Worm (Caenorhabditis elegans) whole organism, late embryonic: ENCODE results near the gene mboa-6.

ENCODE experiments used
- K09A11.1 ChIP-seq: sonication (generic microtip); optimal IDR thresholded peaks from 2 replicates; lab custom pipeline; 2017; ENCODE audit warnings: antibody characterized with exemption, mild to moderate bottlenecking, missing genetic modification characterization, missing compliant biosample characterization; ENCODE audit not compliant: insufficient read depth
- Y22D7AL.16 ChIP-seq: sonication (generic microtip); optimal IDR thresholded peaks from 2 replicates; lab custom pipeline; 2016; ENCODE audit warnings: missing genetic modification characterization, missing compliant biosample characterization
- ahr-1 ChIP-seq: sonication (generic microtip); optimal IDR thresholded peaks from 2 replicates; lab custom pipeline; 2016; ENCODE audit warnings: missing genetic modification characterization, missing compliant biosample characterization
- ceh-18 ChIP-seq: sonication (generic microtip); optimal IDR thresholded peaks from 2 replicates; lab custom pipeline; 2016; ENCODE audit warnings: missing genetic modification characterization, missing compliant biosample characterization
- ceh-19 ChIP-seq: fragments of 200-800 bp; sonication (Bioruptor generic); optimal IDR thresholded peaks from 2 replicates; lab custom pipeline; 2018; ENCODE audit warnings: mild to moderate bottlenecking, missing genetic modification characterization, missing compliant biosample characterization
- ceh-22 ChIP-seq: sonication (generic microtip); optimal IDR thresholded peaks from 2 replicates; lab custom pipeline; 2017; ENCODE audit warnings: missing biosample characterization, missing genetic modification characterization
- ceh-24 ChIP-seq: sonication (generic microtip); optimal IDR thresholded peaks from 2 replicates; lab custom pipeline; 2016; ENCODE audit warnings: mild to moderate bottlenecking, missing genetic modification characterization, missing compliant biosample characterization
- ceh-6 ChIP-seq: fragments of 200-800 bp; sonication (Bioruptor generic); optimal IDR thresholded peaks from 2 replicates; lab custom pipeline; 2018; ENCODE audit warnings: mild to moderate bottlenecking, missing genetic modification characterization, missing compliant biosample characterization
- ceh-9 ChIP-seq: sonication (generic microtip); optimal IDR thresholded peaks from 2 replicates; lab custom pipeline; 2016; ENCODE audit warnings: mild to moderate bottlenecking, missing genetic modification characterization, inconsistent platforms, missing compliant biosample characterization
- che-1 ChIP-seq: sonication (generic microtip); optimal IDR thresholded peaks from 2 replicates; lab custom pipeline; 2016; ENCODE audit warnings: mild to moderate bottlenecking, missing genetic modification characterization, missing compliant biosample characterization
- dmd-4 ChIP-seq: sonication (generic microtip); optimal IDR thresholded peaks from 2 replicates; lab custom pipeline; 2016; ENCODE audit warnings: borderline replicate concordance, missing genetic modification characterization, missing compliant biosample characterization
- elt-2 ChIP-seq: sonication (generic microtip); optimal IDR thresholded peaks from 2 replicates; lab custom pipeline; 2016; ENCODE audit warnings: missing genetic modification reagents, missing genetic modification characterization, missing compliant biosample characterization
- elt-4 ChIP-seq: sonication (generic microtip); optimal IDR thresholded peaks from 2 replicates; lab custom pipeline; 2016; ENCODE audit warnings: missing genetic modification characterization, missing compliant biosample characterization
- fax-1 ChIP-seq: sonication (generic microtip); optimal IDR thresholded peaks from 2 replicates; lab custom pipeline; 2016; ENCODE audit warnings: missing genotype, missing genetic modification characterization, missing compliant biosample characterization
- gmeb-2 ChIP-seq: sonication (generic microtip); optimal IDR thresholded peaks from 2 replicates; lab custom pipeline; 2016; ENCODE audit warnings: missing genetic modification characterization, inconsistent platforms, missing compliant biosample characterization
- hlh-30 ChIP-seq: sonication (generic microtip); optimal IDR thresholded peaks from 2 replicates; lab custom pipeline; 2017; ENCODE audit warnings: antibody characterized with exemption, missing genetic modification characterization, missing compliant biosample characterization; ENCODE audit not compliant: insufficient read depth
- hlh-6 ChIP-seq: sonication (generic microtip); optimal IDR thresholded peaks from 2 replicates; lab custom pipeline; 2016; ENCODE audit warnings: missing genotype, missing genetic modification characterization, missing compliant biosample characterization
- hlh-8 ChIP-seq: sonication (generic microtip); optimal IDR thresholded peaks from 2 replicates; lab custom pipeline; 2016; ENCODE audit warnings: missing genotype, missing genetic modification characterization, missing compliant biosample characterization
- madf-2 ChIP-seq: sonication (generic microtip); optimal IDR thresholded peaks from 2 replicates; lab custom pipeline; 2017; ENCODE audit warnings: missing genetic modification characterization, missing compliant biosample characterization
- odd-2 ChIP-seq: sonication (generic microtip); optimal IDR thresholded peaks from 2 replicates; lab custom pipeline; 2017; ENCODE audit warnings: antibody characterized with exemption, mild to moderate bottlenecking, missing genetic modification characterization, missing compliant biosample characterization
- pax-1 ChIP-seq: fragments of 150-350 bp; optimal IDR thresholded peaks from 2 replicates; lab custom pipeline; 2014; ENCODE audit warnings: missing biosample characterization, missing genetic modification characterization
- pha-4 ChIP-seq: fragments of 150-350 bp; optimal IDR thresholded peaks from 2 replicates; lab custom pipeline; 2018; ENCODE audit warnings: missing biosample characterization, missing genetic modification reagents, missing genetic modification characterization
- pqm-1 ChIP-seq: sonication (generic microtip); optimal IDR thresholded peaks from 2 replicates; lab custom pipeline; 2016; ENCODE audit warnings: missing genetic modification characterization, missing compliant biosample characterization
- ref-2 ChIP-seq: sonication (generic microtip); optimal IDR thresholded peaks from 2 replicates; lab custom pipeline; 2016; ENCODE audit warnings: missing genetic modification characterization, missing compliant biosample characterization
- sox-2 ChIP-seq: fragments of 200-800 bp; sonication (Bioruptor generic); IDR thresholded peaks from 2 replicates; pipeline ENCODE4 v1.3.6; 2022; ENCODE audit warnings: missing genetic modification reagents, missing genetic modification characterization, missing compliant biosample characterization
- sox-4 ChIP-seq: sonication (generic microtip); optimal IDR thresholded peaks from 2 replicates; lab custom pipeline; 2017; ENCODE audit warnings: mild to moderate bottlenecking, missing genetic modification characterization, inconsistent platforms, missing compliant biosample characterization
- tbx-2 ChIP-seq: sonication (generic microtip); optimal IDR thresholded peaks from 2 replicates; lab custom pipeline; 2016; ENCODE audit warnings: missing genetic modification characterization, missing compliant biosample characterization
- tbx-7 ChIP-seq: sonication (generic microtip); optimal IDR thresholded peaks from 2 replicates; lab custom pipeline; 2016; ENCODE audit warnings: missing genotype, missing genetic modification characterization, missing compliant biosample characterization
- ttx-3 ChIP-seq: sonication (generic microtip); optimal IDR thresholded peaks from 2 replicates; lab custom pipeline; 2016; ENCODE audit warnings: missing genetic modification reagents, missing genetic modification characterization, missing compliant biosample characterization
- unc-3 ChIP-seq, 2 experiments: fragments of 200-800 bp in 1 of 2; sonication (Bioruptor generic) in 1 of 2; sonication (generic microtip) in 1 of 2; conservative IDR thresholded peaks in 1 of 2; optimal IDR thresholded peaks in 1 of 2; 2 replicates each; pipeline versions ENCODE4 v1.3.6 to Lab custom; 2016 to 2022; ENCODE audit warnings: missing compliant biosample characterization in 2 of 2, missing genetic modification characterization in 2 of 2, missing genetic modification reagents in 1 of 2
- unc-55 ChIP-seq: sonication (generic microtip); optimal IDR thresholded peaks from 2 replicates; lab custom pipeline; 2017; ENCODE audit warnings: missing biosample characterization, missing genetic modification reagents, missing genetic modification characterization
- unc-86 ChIP-seq: sonication (generic microtip); optimal IDR thresholded peaks from 2 replicates; lab custom pipeline; 2016; ENCODE audit warnings: missing genetic modification characterization, missing compliant biosample characterization
- ztf-16 ChIP-seq: sonication (generic microtip); optimal IDR thresholded peaks from 2 replicates; lab custom pipeline; 2017; ENCODE audit warnings: missing genetic modification characterization, missing compliant biosample characterization

The mboa-6 gene

DNA sequence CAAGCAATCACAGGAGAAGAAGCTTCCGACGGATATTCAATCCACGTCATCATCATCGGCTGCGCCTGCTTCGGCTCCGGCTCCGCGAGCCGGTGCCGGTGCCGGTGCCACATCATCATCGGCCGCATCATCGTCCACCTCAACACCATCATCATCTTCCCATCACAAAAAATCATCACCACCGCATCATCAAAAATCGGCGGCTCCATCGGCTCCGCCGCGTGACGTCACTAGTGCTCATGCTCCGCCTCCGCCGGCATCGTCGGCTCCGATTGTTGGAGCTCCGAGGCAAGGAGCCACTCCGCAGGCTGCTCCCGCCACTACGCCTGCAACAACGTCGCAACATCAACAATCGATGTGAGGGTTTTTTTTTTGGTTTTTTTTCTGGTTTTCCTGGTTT, 29.7 kb downstream of the mboa-6 start:
- TF ChIP-seq ceh-6 = no peak
- TF ChIP-seq tbx-7 (tag; lab: Kevin White, UChicago) = no peak
- TF ChIP-seq ceh-9 (tag; lab: Kevin White, UChicago) = no peak
- TF ChIP-seq unc-55 = no peak
- no peak for TF ChIP-seq tbx-2
- TF ChIP-seq odd-2 = no peak
- no peak for TF ChIP-seq pqm-1
- TF ChIP-seq madf-2 (tag; lab: Kevin White, UChicago) = no peak
- no peak for TF ChIP-seq K09A11.1 (tag; lab: Kevin White, UChicago)
- no peak for TF ChIP-seq pax-1 (tag; lab: Kevin White, UChicago)
- no peak for TF ChIP-seq Y22D7AL.16 (tag; lab: Kevin White, UChicago)
- TF ChIP-seq ceh-22 (tag; lab: Kevin White, UChicago) = no peak
- no peak for TF ChIP-seq ttx-3 (tag; lab: Kevin White, UChicago)
- no peak for TF ChIP-seq elt-4 (tag; lab: Kevin White, UChicago)
- no peak for TF ChIP-seq ahr-1 (tag; lab: Kevin White, UChicago)
- no peak for TF ChIP-seq unc-3 (GFP tag; conservative IDR thresholded peaks at IDR 0.05; lab: Robert Waterston, UW)
- TF ChIP-seq unc-3 (tag; optimal IDR thresholded peaks at IDR 0.05; lab: Kevin White, UChicago) = no peak

DNA sequence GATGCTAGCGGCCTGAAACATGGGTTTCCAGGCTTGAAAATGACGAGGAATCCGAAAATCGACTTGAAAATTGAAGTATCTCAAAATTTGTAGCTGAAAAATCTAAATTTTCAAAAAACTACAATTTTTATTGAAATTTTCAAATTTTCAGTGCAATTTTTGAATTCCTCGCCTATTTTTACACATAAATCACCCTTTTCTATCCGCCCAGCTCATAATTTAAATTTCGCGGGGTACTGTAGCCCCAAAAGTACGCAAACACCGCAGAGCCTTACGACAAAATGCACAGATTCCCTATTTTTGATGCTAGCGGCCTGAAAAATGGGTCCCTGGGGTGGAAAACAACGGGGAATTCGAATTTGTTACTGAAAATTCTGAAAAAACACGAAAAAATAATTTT, 30.2 kb downstream of the mboa-6 start:
- TF ChIP-seq hlh-6 (tag; lab: Kevin White, UChicago) (no peak), K09A11.1 (tag; lab: Kevin White, UChicago) (no peak), pha-4 (tag; lab: Kevin White, UChicago) (no peak), sox-4 (no peak), unc-86 (tag; lab: Kevin White, UChicago) (no peak), gmeb-2 (tag; lab: Kevin White, UChicago) (no peak), sox-2 (no peak)
- TF ChIP-seq, all 69 proteins: peak for 0

- TF ChIP-seq hlh-6 (tag; lab: Kevin White, UChicago) (peak; percentile 49), che-1 (tag; lab: Kevin White, UChicago) (no peak)
Measured at ce11 chrIII:1930714-1931273, 31.0 kb downstream of the mboa-6 start.

- TF ChIP-seq ref-2 (tag; lab: Kevin White, UChicago) (peak; percentile 21), fax-1 (tag; lab: Kevin White, UChicago) (no peak), pqm-1 (no peak)
Measured at ce11 chrIII:1928741-1929499, 32.8 kb downstream of the mboa-6 start.

DNA sequence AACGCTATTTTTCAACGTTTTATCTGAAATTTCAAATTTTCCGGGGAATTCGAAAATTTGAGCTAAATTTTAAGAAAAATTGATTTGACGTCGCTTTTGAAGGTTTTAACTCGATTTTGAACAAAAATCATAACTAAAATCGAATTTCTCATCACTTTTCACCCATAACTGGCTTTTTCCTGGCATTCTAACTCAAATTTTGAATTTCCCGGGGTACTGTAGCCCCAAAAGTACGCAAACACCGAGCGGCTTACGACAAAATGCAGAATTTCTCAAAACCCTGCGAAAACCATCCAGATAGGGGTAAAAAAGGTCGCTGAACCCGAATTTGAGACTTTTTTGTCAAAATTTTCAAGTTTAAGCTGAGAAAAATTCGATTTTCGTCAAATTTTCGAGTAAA, 34.5 kb downstream of the mboa-6 start:
- TF ChIP-seq hlh-8 (tag; lab: Kevin White, UChicago) (no peak), elt-2 (tag; lab: Kevin White, UChicago) (no peak), ttx-3 (tag; lab: Kevin White, UChicago) (no peak), elt-4 (tag; lab: Kevin White, UChicago) (no peak), ceh-19 (no peak), sox-4 (no peak), hlh-30 (no peak), ztf-16 (no peak), tbx-7 (tag; lab: Kevin White, UChicago) (no peak), ceh-18 (tag; lab: Kevin White, UChicago) (no peak), tbx-2 (no peak), ceh-24 (tag; lab: Kevin White, UChicago) (no peak), dmd-4 (no peak), unc-55 (no peak)
